Worm (Caenorhabditis elegans) whole organism, mixed stage, embryonic: ENCODE data around the gene K08E7.8.

ENCODE experiments used
- bed-3 ChIP-seq: fragments of 200-800 bp; sonication (Bioruptor generic); optimal IDR thresholded peaks from 3 replicates; lab custom pipeline; 2018; ENCODE audit warnings: mild to moderate bottlenecking, missing genetic modification characterization, moderate library complexity, missing compliant biosample characterization
- ceh-43 ChIP-seq: fragments of 200-800 bp; sonication (Bioruptor generic); optimal IDR thresholded peaks from 2 replicates; lab custom pipeline; 2018; ENCODE audit warnings: mild to moderate bottlenecking, missing genetic modification characterization, moderate library complexity, missing compliant biosample characterization
- elt-1 ChIP-seq: sonication (generic microtip); optimal IDR thresholded peaks from 2 replicates; lab custom pipeline; 2017; ENCODE audit warnings: missing genetic modification characterization, mild to moderate bottlenecking, missing compliant biosample characterization, antibody characterized with exemption, moderate library complexity, borderline replicate concordance; ENCODE audit not compliant: insufficient read depth
- elt-3 ChIP-seq: fragments of 150-350 bp; optimal IDR thresholded peaks from 2 replicates; lab custom pipeline; 2014; ENCODE audit warnings: missing biosample characterization, missing genetic modification characterization
- hlh-1 ChIP-seq: fragments of 150-350 bp; optimal IDR thresholded peaks from 2 replicates; lab custom pipeline; 2014; ENCODE audit warnings: missing biosample characterization, missing genetic modification reagents, missing genetic modification characterization
- lin-13 ChIP-seq: fragments of 150-350 bp; optimal IDR thresholded peaks from 2 replicates; lab custom pipeline; 2014; ENCODE audit warnings: missing biosample characterization, missing genetic modification characterization
- lsy-2 ChIP-seq: fragments of 150-350 bp; optimal IDR thresholded peaks from 2 replicates; lab custom pipeline; 2014; ENCODE audit warnings: missing biosample characterization, missing genetic modification characterization
- nhr-12 ChIP-seq: fragments of 150-350 bp; optimal IDR thresholded peaks from 2 replicates; lab custom pipeline; 2014; ENCODE audit warnings: missing biosample characterization, missing genetic modification characterization
- nhr-2 ChIP-seq: fragments of 150-350 bp; optimal IDR thresholded peaks from 2 replicates; lab custom pipeline; 2014; ENCODE audit warnings: missing biosample characterization, missing genetic modification characterization
- nhr-237 ChIP-seq: fragments of 150-350 bp; optimal IDR thresholded peaks from 2 replicates; lab custom pipeline; 2014; ENCODE audit warnings: missing biosample characterization, missing genetic modification characterization
- nhr-28 ChIP-seq: fragments of 150-350 bp; optimal IDR thresholded peaks from 2 replicates; lab custom pipeline; 2014; ENCODE audit warnings: missing biosample characterization, missing genetic modification characterization

ce11 chrIV:12594574-12594973 lies 8.7 kb upstream of the K08E7.8 start:
- TF ChIP-seq nhr-12 (no peak), elt-1 (no peak), elt-3 (tag; lab: Kevin White, UChicago) (no peak), bed-3 (peak; percentile 53), lsy-2 (tag; lab: Kevin White, UChicago) (no peak), lin-13 (tag; lab: Kevin White, UChicago) (no peak), ceh-43 (GFP tag; lab: Kevin White, UChicago) (peak; percentile 48), nhr-237 (tag; lab: Kevin White, UChicago) (peak; percentile 18), nhr-2 (tag; lab: Kevin White, UChicago) (no peak), nhr-28 (tag; lab: Kevin White, UChicago) (no peak), hlh-1 (tag; lab: Kevin White, UChicago) (peak; percentile 32)
